Worm (Caenorhabditis elegans) whole organism, midembryonic: Measurements from ENCODE around the gene ran-1.

Experiments
- T22C8.4 ChIP-seq: fragments of 200-800 bp; sonication (Bioruptor generic); IDR thresholded peaks from 2 replicates; pipeline ENCODE4 v1.3.6; 2022; ENCODE audit warnings: missing genetic modification characterization, missing compliant biosample characterization
- med-1 ChIP-seq: sonication (generic microtip); optimal IDR thresholded peaks from 2 replicates; lab custom pipeline; 2017; ENCODE audit warnings: missing genetic modification characterization, mild to moderate bottlenecking, missing compliant biosample characterization, antibody characterized with exemption, missing genetic modification reagents; ENCODE audit not compliant: insufficient read depth
- ztf-23 ChIP-seq: fragments of 200-800 bp; sonication (Bioruptor generic); IDR thresholded peaks from 2 replicates; pipeline ENCODE4 v1.3.6; 2022; ENCODE audit warnings: missing genetic modification reagents, missing genetic modification characterization, missing compliant biosample characterization

DNA sequence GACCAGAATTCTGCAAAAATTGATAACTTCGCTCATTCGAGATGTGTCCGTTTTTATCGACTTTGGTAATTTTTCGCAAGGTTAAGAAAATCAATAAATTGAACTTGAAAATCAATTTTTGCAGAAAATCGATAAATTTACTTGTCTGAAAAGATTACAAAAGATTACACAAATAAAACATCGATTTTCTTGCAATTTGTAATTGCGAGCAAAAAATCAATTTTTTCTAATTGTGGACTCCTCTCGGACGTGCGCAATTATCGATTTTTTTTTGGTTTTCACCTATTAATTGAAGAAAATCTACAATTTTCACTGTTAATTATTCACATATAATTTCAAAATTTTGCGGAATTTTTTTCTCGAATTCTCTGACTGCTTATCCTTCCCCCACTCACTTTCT is 43.7 kb upstream of the ran-1 start:
- TF ChIP-seq ztf-23 (GFP tag; lab: Robert Waterston, UW): no peak
- no peak for TF ChIP-seq med-1 (GFP tag; lab: Kevin White, UChicago)
- TF ChIP-seq T22C8.4 (GFP tag; lab: Robert Waterston, UW): peak; percentile 73
